Worm (Caenorhabditis elegans) whole organism, early embryonic: ENCODE measurements around the gene C01B10.3.

Experiments
- B0310.2 ChIP-seq: sonication (generic microtip); optimal IDR thresholded peaks from 2 replicates; lab custom pipeline; 2016; ENCODE audit warnings: mild to moderate bottlenecking, missing genetic modification characterization, missing compliant biosample characterization
- F13C5.2 ChIP-seq: sonication (generic microtip); optimal IDR thresholded peaks from 2 replicates; lab custom pipeline; 2017; ENCODE audit warnings: mild to moderate bottlenecking, missing genetic modification characterization, inconsistent platforms, missing compliant biosample characterization
- aly-1 ChIP-seq: sonication (generic microtip); optimal IDR thresholded peaks from 2 replicates; lab custom pipeline; 2016; ENCODE audit warnings: missing genetic modification characterization, missing compliant biosample characterization
- ama-1 ChIP-seq: fragments of 150-350 bp; optimal IDR thresholded peaks from 2 replicates; lab custom pipeline; 2014
- ceh-13 ChIP-seq: fragments of 200-800 bp; sonication (Bioruptor generic); optimal IDR thresholded peaks from 2 replicates; lab custom pipeline; 2018; ENCODE audit warnings: mild to moderate bottlenecking, missing genetic modification characterization, missing compliant biosample characterization
- ceh-36 ChIP-seq: sonication (generic microtip); optimal IDR thresholded peaks from 2 replicates; lab custom pipeline; 2016; ENCODE audit warnings: missing genetic modification characterization, inconsistent platforms, missing compliant biosample characterization
- ets-7 ChIP-seq: sonication (generic microtip); optimal IDR thresholded peaks from 2 replicates; lab custom pipeline; 2016; ENCODE audit warnings: missing genotype, missing genetic modification characterization, missing compliant biosample characterization
- flt-1 ChIP-seq: fragments of 200-800 bp; sonication (Bioruptor generic); IDR thresholded peaks from 2 replicates; pipeline ENCODE4 v1.3.6; 2022; ENCODE audit warnings: missing genetic modification characterization, missing compliant biosample characterization
- hmbx-1 ChIP-seq: sonication (generic microtip); optimal IDR thresholded peaks from 2 replicates; lab custom pipeline; 2016; ENCODE audit warnings: mild to moderate bottlenecking, missing genetic modification characterization, missing compliant biosample characterization
- hmg-4 ChIP-seq: fragments of 200-800 bp; sonication (Bioruptor generic); optimal IDR thresholded peaks from 2 replicates; lab custom pipeline; 2018; ENCODE audit warnings: mild to moderate bottlenecking, missing genetic modification characterization, missing compliant biosample characterization
- hnd-1 ChIP-seq: sonication (generic microtip); optimal IDR thresholded peaks from 2 replicates; lab custom pipeline; 2016; ENCODE audit warnings: missing genetic modification characterization, missing compliant biosample characterization
- pes-1 ChIP-seq: fragments of 200-800 bp; sonication (Bioruptor generic); IDR thresholded peaks from 2 replicates; pipeline ENCODE4 v1.3.6; 2022; ENCODE audit warnings: missing genetic modification reagents, missing genetic modification characterization, missing compliant biosample characterization
- scrt-1 ChIP-seq: fragments of 200-800 bp; sonication (Bioruptor generic); IDR thresholded peaks from 2 replicates; pipeline ENCODE4 v1.3.6; 2022; ENCODE audit warnings: missing genetic modification characterization, missing compliant biosample characterization
- sea-1 ChIP-seq: fragments of 200-800 bp; sonication (Bioruptor generic); conservative IDR thresholded peaks from 2 replicates; pipeline ENCODE4 v1.3.6; 2022; ENCODE audit warnings: missing genetic modification characterization, missing compliant biosample characterization
- tbx-11 ChIP-seq: fragments of 200-800 bp; sonication (Bioruptor generic); IDR thresholded peaks from 2 replicates; pipeline ENCODE4 v1.3.6; 2022; ENCODE audit warnings: missing genetic modification characterization, missing compliant biosample characterization
- tbx-37 ChIP-seq: fragments of 200-800 bp; sonication (Bioruptor generic); conservative IDR thresholded peaks from 2 replicates; pipeline ENCODE4 v1.3.6; 2022; ENCODE audit warnings: missing genetic modification reagents, missing genetic modification characterization, missing compliant biosample characterization
- tra-4 ChIP-seq: sonication (generic microtip); optimal IDR thresholded peaks from 2 replicates; lab custom pipeline; 2017; ENCODE audit warnings: missing genetic modification characterization, missing compliant biosample characterization

C01B10.3 gene

ce11 chrIV:6621252-6621651 lies at the start of gene C01B10.3:
Gene C01B10.3 (minus strand): TSS chrIV:6621352.
- no peak for TF ChIP-seq ceh-36 (tag; lab: Kevin White, UChicago)
- no peak for TF ChIP-seq hmg-4
- no peak for TF ChIP-seq flt-1 (GFP tag; lab: Robert Waterston, UW)
- no peak for TF ChIP-seq F13C5.2 (tag; lab: Kevin White, UChicago)
- TF ChIP-seq ets-7 (tag; lab: Kevin White, UChicago), result no peak
- no peak for TF ChIP-seq hmbx-1 (tag; lab: Kevin White, UChicago)
- no peak for TF ChIP-seq pes-1 (GFP tag; lab: Robert Waterston, UW)
- TF ChIP-seq tbx-37, result no peak
- TF ChIP-seq tbx-11 (GFP tag; lab: Robert Waterston, UW), result no peak
- TF ChIP-seq B0310.2 (tag; lab: Kevin White, UChicago), result no peak
- no peak for TF ChIP-seq scrt-1 (GFP tag; lab: Robert Waterston, UW)

DNA sequence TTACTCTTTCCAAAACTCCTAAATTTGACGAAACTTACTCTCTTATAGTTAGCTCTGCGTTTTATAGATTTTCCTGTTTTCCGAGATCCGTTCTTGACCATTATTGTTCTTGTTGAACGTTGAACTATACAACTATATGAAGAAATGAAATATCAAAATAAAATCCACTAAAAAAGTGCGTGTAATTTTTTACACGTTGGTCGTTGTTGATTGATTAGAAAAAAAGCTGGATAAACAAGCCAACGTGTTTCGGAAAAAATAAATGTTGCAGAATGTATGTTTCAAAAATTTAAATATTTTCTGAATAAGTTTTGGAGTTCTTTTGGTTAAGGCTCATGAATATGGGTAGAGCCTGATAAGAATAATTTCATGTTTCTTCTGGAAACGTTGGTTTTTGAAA lies 46.7 kb upstream of the C01B10.3 start, which contains the start of gene Y73B6A.1:
Y73B6A.1 (minus strand) TSS at position 101 of the 400 bp plus-strand sequence.
- TF ChIP-seq hmbx-1 (tag; lab: Kevin White, UChicago), result no peak
- no peak for TF ChIP-seq hmg-4
- no peak for TF ChIP-seq scrt-1 (GFP tag; lab: Robert Waterston, UW)
- no peak for TF ChIP-seq ets-7 (tag; lab: Kevin White, UChicago)
- TF ChIP-seq B0310.2 (tag; lab: Kevin White, UChicago), result no peak
- no peak for TF ChIP-seq flt-1 (GFP tag; lab: Robert Waterston, UW)
- no peak for TF ChIP-seq ceh-13 (GFP tag; lab: Kevin White, UChicago)
- TF ChIP-seq tbx-37, result no peak
- no peak for TF ChIP-seq F13C5.2 (tag; lab: Kevin White, UChicago)
- TF ChIP-seq ceh-36 (tag; lab: Kevin White, UChicago), result no peak
- no peak for TF ChIP-seq tra-4 (tag; lab: Kevin White, UChicago)
- no peak for TF ChIP-seq hnd-1 (tag; lab: Kevin White, UChicago)
- TF ChIP-seq ama-1 (lab: Kevin White, UChicago), result no peak
- no peak for TF ChIP-seq pes-1 (GFP tag; lab: Robert Waterston, UW)
- no peak for TF ChIP-seq aly-1 (tag; lab: Kevin White, UChicago)
- TF ChIP-seq sea-1, result no peak
- TF ChIP-seq tbx-11 (GFP tag; lab: Robert Waterston, UW), result no peak

DNA sequence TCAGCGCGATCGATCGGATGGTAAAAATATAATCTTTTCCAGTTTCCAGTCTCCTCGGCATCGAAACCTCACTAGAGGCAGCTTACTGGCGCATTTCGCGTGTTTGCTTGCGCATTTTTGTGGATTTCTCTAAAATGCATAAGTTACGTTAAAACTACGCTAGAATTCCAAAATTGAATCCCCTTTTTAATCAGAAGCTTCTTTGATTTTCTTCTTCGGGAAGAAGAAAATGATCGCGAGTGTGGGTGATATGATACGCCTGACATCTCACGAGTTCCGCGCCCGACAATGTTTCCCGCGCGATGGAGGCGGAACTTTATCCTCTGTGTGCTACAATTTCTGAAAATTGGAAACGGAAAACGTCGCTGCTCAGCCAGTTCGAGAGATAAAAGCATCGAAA lies 43.2 kb upstream of the C01B10.3 start:
- TF ChIP-seq pes-1 (GFP tag; lab: Robert Waterston, UW) (no peak), ama-1 (lab: Kevin White, UChicago) (no peak), B0310.2 (tag; lab: Kevin White, UChicago) (no peak), hnd-1 (tag; lab: Kevin White, UChicago) (no peak), ets-7 (tag; lab: Kevin White, UChicago) (no peak), hmg-4 (no peak), hmbx-1 (tag; lab: Kevin White, UChicago) (no peak), flt-1 (GFP tag; lab: Robert Waterston, UW) (no peak), ceh-36 (tag; lab: Kevin White, UChicago) (no peak), tbx-11 (GFP tag; lab: Robert Waterston, UW) (no peak), aly-1 (tag; lab: Kevin White, UChicago) (no peak), sea-1 (no peak), tra-4 (tag; lab: Kevin White, UChicago) (no peak), F13C5.2 (tag; lab: Kevin White, UChicago) (no peak), scrt-1 (GFP tag; lab: Robert Waterston, UW) (no peak)

- no peak for TF ChIP-seq hmg-4
- TF ChIP-seq hnd-1 (tag; lab: Kevin White, UChicago), result no peak
- TF ChIP-seq ceh-13 (GFP tag; lab: Kevin White, UChicago), result no peak
- TF ChIP-seq flt-1 (GFP tag; lab: Robert Waterston, UW), result no peak
- no peak for TF ChIP-seq tbx-37
- TF ChIP-seq scrt-1 (GFP tag; lab: Robert Waterston, UW), result no peak
- TF ChIP-seq ets-7 (tag; lab: Kevin White, UChicago), result no peak
- TF ChIP-seq ama-1 (lab: Kevin White, UChicago), result no peak
- TF ChIP-seq sea-1, result no peak
- no peak for TF ChIP-seq hmbx-1 (tag; lab: Kevin White, UChicago)
- no peak for TF ChIP-seq aly-1 (tag; lab: Kevin White, UChicago)
- TF ChIP-seq pes-1 (GFP tag; lab: Robert Waterston, UW), result no peak
- TF ChIP-seq F13C5.2 (tag; lab: Kevin White, UChicago), result no peak
- TF ChIP-seq B0310.2 (tag; lab: Kevin White, UChicago), result no peak
These were observed 36.4 kb upstream of the C01B10.3 start, which contains the start of gene C01B10.11 for ce11 chrIV:6657519-6658031. Gene C01B10.11 (plus strand): TSS chrIV:6657981.

ce11 chrIV:6655747-6656146 lies 34.6 kb upstream of the C01B10.3 start:
- TF ChIP-seq tbx-37 (no peak), ceh-36 (tag; lab: Kevin White, UChicago) (no peak), tbx-11 (GFP tag; lab: Robert Waterston, UW) (no peak), flt-1 (GFP tag; lab: Robert Waterston, UW) (no peak), ceh-13 (GFP tag; lab: Kevin White, UChicago) (no peak), sea-1 (no peak), hmg-4 (no peak), ama-1 (lab: Kevin White, UChicago) (no peak), hnd-1 (tag; lab: Kevin White, UChicago) (no peak), tra-4 (tag; lab: Kevin White, UChicago) (no peak), aly-1 (tag; lab: Kevin White, UChicago) (no peak), scrt-1 (GFP tag; lab: Robert Waterston, UW) (no peak), pes-1 (GFP tag; lab: Robert Waterston, UW) (no peak), ets-7 (tag; lab: Kevin White, UChicago) (no peak), F13C5.2 (tag; lab: Kevin White, UChicago) (no peak), hmbx-1 (tag; lab: Kevin White, UChicago) (no peak), B0310.2 (tag; lab: Kevin White, UChicago) (no peak)

DNA sequence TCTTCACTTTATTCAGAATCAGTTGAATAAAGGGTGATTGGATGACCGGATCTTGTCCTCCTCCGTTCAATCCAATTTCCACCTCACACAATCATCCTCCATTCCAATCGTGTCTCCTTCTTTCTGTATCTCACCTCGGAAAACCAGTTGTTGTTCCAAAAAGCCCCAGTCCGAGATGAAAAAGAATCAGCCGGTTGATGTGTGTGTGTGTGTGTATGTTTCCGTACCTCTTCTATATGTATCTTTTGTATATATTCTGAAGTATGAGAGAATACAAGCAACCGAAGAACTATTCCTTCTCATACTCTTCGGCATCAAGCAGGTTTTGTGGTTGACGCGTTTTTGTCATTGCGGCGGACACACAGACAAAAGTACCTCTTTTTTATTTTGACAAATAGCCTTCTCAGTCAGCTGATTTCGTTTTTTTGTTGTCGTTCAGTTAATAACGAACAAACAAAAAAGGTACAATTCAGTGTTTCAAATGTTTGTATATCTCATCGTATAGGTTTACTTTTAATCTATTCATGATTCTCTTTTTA lies 32.6 kb upstream of the C01B10.3 start:
- TF ChIP-seq ama-1 (lab: Kevin White, UChicago) (no peak), ets-7 (tag; lab: Kevin White, UChicago) (no peak), ceh-13 (GFP tag; lab: Kevin White, UChicago) (no peak), tra-4 (tag; lab: Kevin White, UChicago) (no peak), hmg-4 (no peak), tbx-37 (no peak), tbx-11 (GFP tag; lab: Robert Waterston, UW) (no peak), sea-1 (no peak), scrt-1 (GFP tag; lab: Robert Waterston, UW) (no peak), F13C5.2 (tag; lab: Kevin White, UChicago) (no peak), hmbx-1 (tag; lab: Kevin White, UChicago) (no peak), ceh-36 (tag; lab: Kevin White, UChicago) (no peak), B0310.2 (tag; lab: Kevin White, UChicago) (no peak), hnd-1 (tag; lab: Kevin White, UChicago) (no peak), aly-1 (tag; lab: Kevin White, UChicago) (no peak)
